Fruit fly (Drosophila melanogaster) whole organism, embryonic: Measurements from ENCODE around the gene Wdr59.

Source experiments
- CG10321 ChIP-seq: fragments of 200-800 bp; sonication (Bioruptor generic); IDR thresholded peaks from 2 replicates; pipeline ENCODE4 v1.3.6; 2022; ENCODE audit warnings: missing biosample characterization, missing genetic modification characterization
- CG10979 ChIP-seq: fragments of 200-800 bp; sonication (Bioruptor generic); optimal IDR thresholded peaks from 2 replicates; lab custom pipeline; 2018; ENCODE audit warnings: missing biosample characterization, mild to moderate bottlenecking, missing genetic modification characterization, moderate library complexity
- CG18619 ChIP-seq: fragments of 200-800 bp; sonication (Bioruptor generic); optimal IDR thresholded peaks from 3 replicates; lab custom pipeline; 2017; ENCODE audit warnings: missing biosample characterization, mild to moderate bottlenecking, missing genetic modification characterization
- CG2120 ChIP-seq: fragments of 200-800 bp; sonication (Bioruptor generic); optimal IDR thresholded peaks from 3 replicates; lab custom pipeline; 2016; ENCODE audit warnings: missing biosample characterization, missing genetic modification characterization
- ERR ChIP-seq: fragments of 200-800 bp; sonication (Bioruptor generic); optimal IDR thresholded peaks from 2 replicates; lab custom pipeline; 2016; ENCODE audit warnings: missing biosample characterization, missing genetic modification characterization
- TFAM ChIP-seq: fragments of 200-800 bp; sonication (Bioruptor generic); optimal IDR thresholded peaks from 2 replicates; lab custom pipeline; 2017; ENCODE audit warnings: missing biosample characterization, missing genetic modification characterization, inconsistent platforms
- Trl ChIP-seq, 3 experiments: fragments of >200 bp in 2 of 3; fragments of 200-800 bp in 1 of 3; sonication (Bioruptor generic) in 1 of 3; optimal IDR thresholded peaks; 2 replicates in 1 of 3; 3 replicates in 2 of 3; lab custom pipeline; 2016 to 2017; ENCODE audit warnings: missing biosample characterization in 1 of 3, missing genetic modification characterization in 1 of 3
- ash1 ChIP-seq: fragments of 200-800 bp; sonication (Bioruptor generic); optimal IDR thresholded peaks from 2 replicates; lab custom pipeline; 2018; ENCODE audit warnings: missing biosample characterization, mild to moderate bottlenecking, missing genetic modification characterization
- corto ChIP-seq: fragments of 200-800 bp; sonication (Bioruptor generic); optimal IDR thresholded peaks from 2 replicates; lab custom pipeline; 2016; ENCODE audit warnings: missing biosample characterization, mild to moderate bottlenecking, missing genetic modification characterization, moderate library complexity
- fd102C ChIP-seq: fragments of 200-800 bp; sonication (Bioruptor generic); optimal IDR thresholded peaks from 2 replicates; lab custom pipeline; 2018; ENCODE audit warnings: missing biosample characterization, mild to moderate bottlenecking, missing genetic modification characterization, moderate library complexity
- pfk ChIP-seq: fragments of 200-800 bp; sonication (Bioruptor generic); optimal IDR thresholded peaks from 2 replicates; lab custom pipeline; 2018; ENCODE audit warnings: missing biosample characterization, mild to moderate bottlenecking, missing genetic modification characterization, moderate library complexity

DNA sequence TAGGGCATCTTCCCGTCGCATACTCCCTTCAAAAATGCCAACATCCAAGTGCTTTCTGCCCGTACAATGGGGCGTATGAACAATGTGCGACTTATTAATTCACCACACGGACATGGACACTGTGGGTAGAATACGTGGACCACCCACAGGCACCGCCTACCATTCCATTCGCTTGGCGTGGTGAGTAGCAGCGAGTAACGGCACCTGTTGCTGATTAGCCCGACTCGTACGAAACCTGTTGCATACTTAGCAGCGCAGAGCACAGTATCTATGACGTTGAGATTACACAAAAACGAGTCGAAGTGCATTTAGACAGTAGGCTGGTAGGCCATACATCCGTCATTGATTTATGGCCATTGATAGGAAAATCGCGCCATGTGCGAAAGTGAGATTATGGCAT is 9.2 kb upstream of the Wdr59 start:
- TF ChIP-seq fd102C (GFP tag; lab: Kevin White, UChicago) = no peak
- TF ChIP-seq pfk (GFP tag; lab: Kevin White, UChicago) = no peak
- TF ChIP-seq corto (GFP tag; lab: Kevin White, UChicago) = no peak
- TF ChIP-seq ash1 (GFP tag; lab: Kevin White, UChicago) = no peak
- TF ChIP-seq CG10321 (GFP tag; lab: Robert Waterston, UW) = no peak
- TF ChIP-seq Trl (optimal IDR thresholded peaks at IDR 0.05; lab: Kevin White, UChicago) = no peak
- TF ChIP-seq Trl (GFP tag; optimal IDR thresholded peaks at IDR 0.05; lab: Kevin White, UChicago) = no peak
- no peak for TF ChIP-seq CG2120 (GFP tag; lab: Kevin White, UChicago)
- no peak for TF ChIP-seq TFAM (GFP tag; lab: Kevin White, UChicago)
- no peak for TF ChIP-seq CG18619 (GFP tag; lab: Kevin White, UChicago)
- no peak for TF ChIP-seq CG10979 (tag; lab: Kevin White, UChicago)
- TF ChIP-seq ERR (GFP tag; lab: Kevin White, UChicago) = no peak
